Worm (Caenorhabditis elegans) whole organism, L4 larva: ENCODE measurements around the gene srab-12.

Experiments
- dpl-1 ChIP-seq: fragments of 150-350 bp; optimal IDR thresholded peaks from 2 replicates; lab custom pipeline; 2014; ENCODE audit warnings: missing biosample characterization, missing genetic modification reagents, missing genetic modification characterization
- egl-27 ChIP-seq: sonication (generic microtip); optimal IDR thresholded peaks from 3 replicates; lab custom pipeline; 2017; ENCODE audit warnings: missing biosample characterization, missing genetic modification reagents, missing genetic modification characterization
- nhr-10 ChIP-seq: fragments of 150-350 bp; optimal IDR thresholded peaks from 2 replicates; lab custom pipeline; 2014; ENCODE audit warnings: missing biosample characterization, missing genetic modification characterization
- nhr-76 ChIP-seq: fragments of 150-350 bp; optimal IDR thresholded peaks from 2 replicates; lab custom pipeline; 2014; ENCODE audit warnings: missing biosample characterization, missing genetic modification characterization
- pqm-1 ChIP-seq: sonication (generic microtip); optimal IDR thresholded peaks from 2 replicates; lab custom pipeline; 2017; ENCODE audit warnings: missing biosample characterization, missing genetic modification characterization
- snpc-1.2 ChIP-seq: fragments of 200-800 bp; sonication (Bioruptor generic); IDR thresholded peaks from 2 replicates; pipeline ENCODE4 v1.3.6; 2022; ENCODE audit warnings: missing genetic modification reagents, missing genetic modification characterization, missing compliant biosample characterization
- ztf-11 ChIP-seq: fragments of 150-350 bp; optimal IDR thresholded peaks from 2 replicates; lab custom pipeline; 2014; ENCODE audit warnings: missing biosample characterization, missing genetic modification characterization

ce11 chrV:17793986-17794385 is 10.5 kb upstream of the srab-12 start, which contains the start of gene srh-289:
- TF ChIP-seq pqm-1 (tag; lab: Kevin White, UChicago): no peak
- no peak for TF ChIP-seq snpc-1.2 (GFP tag; lab: Robert Waterston, UW)
- no peak for TF ChIP-seq egl-27 (tag; lab: Kevin White, UChicago)
- no peak for TF ChIP-seq dpl-1
- no peak for TF ChIP-seq nhr-76 (tag; lab: Kevin White, UChicago)
- no peak for TF ChIP-seq nhr-10 (tag; lab: Kevin White, UChicago)
- TF ChIP-seq ztf-11 (tag; lab: Kevin White, UChicago): no peak
